Worm (Caenorhabditis elegans) whole organism, late embryonic: Measurements from ENCODE around the gene K10B3.1.

Experiments
- C08G9.2 ChIP-seq: sonication (generic microtip); optimal IDR thresholded peaks from 2 replicates; lab custom pipeline; 2016; ENCODE audit warnings: mild to moderate bottlenecking, missing genetic modification characterization, moderate library complexity, missing compliant biosample characterization
- C38D4.7 ChIP-seq: fragments of 200-800 bp; sonication (Bioruptor generic); optimal IDR thresholded peaks from 2 replicates; lab custom pipeline; 2018; ENCODE audit warnings: mild to moderate bottlenecking, missing genetic modification characterization, moderate library complexity, missing compliant biosample characterization
- F13H6.1 ChIP-seq: sonication (generic microtip); optimal IDR thresholded peaks from 2 replicates; lab custom pipeline; 2016; ENCODE audit warnings: missing genetic modification characterization, missing compliant biosample characterization
- K02D7.2 ChIP-seq: sonication (generic microtip); optimal IDR thresholded peaks from 2 replicates; lab custom pipeline; 2017; ENCODE audit warnings: mild to moderate bottlenecking, missing genetic modification characterization, missing compliant biosample characterization
- K09A11.1 ChIP-seq: sonication (generic microtip); optimal IDR thresholded peaks from 2 replicates; lab custom pipeline; 2017; ENCODE audit warnings: antibody characterized with exemption, mild to moderate bottlenecking, missing genetic modification characterization, missing compliant biosample characterization; ENCODE audit not compliant: insufficient read depth
- ama-1 ChIP-seq: fragments of 150-350 bp; optimal IDR thresholded peaks from 2 replicates; lab custom pipeline; 2014
- ceh-14 ChIP-seq: sonication (generic microtip); optimal IDR thresholded peaks from 2 replicates; lab custom pipeline; 2016; ENCODE audit warnings: missing genotype, missing genetic modification characterization, missing compliant biosample characterization
- ceh-18 ChIP-seq: sonication (generic microtip); optimal IDR thresholded peaks from 2 replicates; lab custom pipeline; 2016; ENCODE audit warnings: missing genetic modification characterization, missing compliant biosample characterization
- ceh-19 ChIP-seq: fragments of 200-800 bp; sonication (Bioruptor generic); optimal IDR thresholded peaks from 2 replicates; lab custom pipeline; 2018; ENCODE audit warnings: mild to moderate bottlenecking, missing genetic modification characterization, missing compliant biosample characterization
- ceh-2 ChIP-seq: sonication (generic microtip); optimal IDR thresholded peaks from 2 replicates; lab custom pipeline; 2016; ENCODE audit warnings: missing genotype, missing genetic modification characterization, missing compliant biosample characterization
- ceh-22 ChIP-seq: sonication (generic microtip); optimal IDR thresholded peaks from 2 replicates; lab custom pipeline; 2017; ENCODE audit warnings: missing biosample characterization, missing genetic modification characterization
- ceh-24 ChIP-seq: sonication (generic microtip); optimal IDR thresholded peaks from 2 replicates; lab custom pipeline; 2016; ENCODE audit warnings: mild to moderate bottlenecking, missing genetic modification characterization, missing compliant biosample characterization
- ceh-31 ChIP-seq: sonication (generic microtip); optimal IDR thresholded peaks from 2 replicates; lab custom pipeline; 2016; ENCODE audit warnings: missing genetic modification characterization, missing compliant biosample characterization
- ceh-34 ChIP-seq: sonication (generic microtip); optimal IDR thresholded peaks from 2 replicates; lab custom pipeline; 2016; ENCODE audit warnings: mild to moderate bottlenecking, missing genetic modification characterization, missing compliant biosample characterization
- ceh-48 ChIP-seq: sonication (generic microtip); optimal IDR thresholded peaks from 2 replicates; lab custom pipeline; 2016; ENCODE audit warnings: missing genetic modification characterization, inconsistent platforms, missing compliant biosample characterization
- ceh-6 ChIP-seq: fragments of 200-800 bp; sonication (Bioruptor generic); optimal IDR thresholded peaks from 2 replicates; lab custom pipeline; 2018; ENCODE audit warnings: mild to moderate bottlenecking, missing genetic modification characterization, missing compliant biosample characterization
- che-1 ChIP-seq: sonication (generic microtip); optimal IDR thresholded peaks from 2 replicates; lab custom pipeline; 2016; ENCODE audit warnings: mild to moderate bottlenecking, missing genetic modification characterization, missing compliant biosample characterization
- dve-1 ChIP-seq: sonication (generic microtip); optimal IDR thresholded peaks from 2 replicates; lab custom pipeline; 2017; ENCODE audit warnings: antibody characterized with exemption, mild to moderate bottlenecking, missing genetic modification characterization, missing compliant biosample characterization
- elt-2 ChIP-seq: sonication (generic microtip); optimal IDR thresholded peaks from 2 replicates; lab custom pipeline; 2016; ENCODE audit warnings: missing genetic modification reagents, missing genetic modification characterization, missing compliant biosample characterization
- elt-4 ChIP-seq: sonication (generic microtip); optimal IDR thresholded peaks from 2 replicates; lab custom pipeline; 2016; ENCODE audit warnings: missing genetic modification characterization, missing compliant biosample characterization
- ets-4 ChIP-seq: sonication (generic microtip); optimal IDR thresholded peaks from 2 replicates; lab custom pipeline; 2016; ENCODE audit warnings: missing genetic modification characterization, missing compliant biosample characterization
- eyg-1 ChIP-seq: sonication (generic microtip); optimal IDR thresholded peaks from 2 replicates; lab custom pipeline; 2016; ENCODE audit warnings: missing genotype, missing genetic modification characterization, missing compliant biosample characterization
- fkh-10 ChIP-seq: fragments of 150-350 bp; optimal IDR thresholded peaks from 2 replicates; lab custom pipeline; 2014; ENCODE audit warnings: missing biosample characterization, missing genetic modification reagents, missing genetic modification characterization
- fkh-6 ChIP-seq: sonication (generic microtip); optimal IDR thresholded peaks from 2 replicates; lab custom pipeline; 2016; ENCODE audit warnings: missing genetic modification characterization, missing compliant biosample characterization
- gmeb-2 ChIP-seq: sonication (generic microtip); optimal IDR thresholded peaks from 2 replicates; lab custom pipeline; 2016; ENCODE audit warnings: missing genetic modification characterization, inconsistent platforms, missing compliant biosample characterization
- hlh-13 ChIP-seq: fragments of 200-800 bp; sonication (Bioruptor generic); optimal IDR thresholded peaks from 2 replicates; lab custom pipeline; 2018; ENCODE audit warnings: mild to moderate bottlenecking, missing genetic modification characterization, missing compliant biosample characterization
- hlh-15 ChIP-seq: sonication (generic microtip); optimal IDR thresholded peaks from 2 replicates; lab custom pipeline; 2016; ENCODE audit warnings: missing genetic modification characterization, missing compliant biosample characterization
- hlh-30 ChIP-seq: sonication (generic microtip); optimal IDR thresholded peaks from 2 replicates; lab custom pipeline; 2017; ENCODE audit warnings: antibody characterized with exemption, missing genetic modification characterization, missing compliant biosample characterization; ENCODE audit not compliant: insufficient read depth
- hlh-8 ChIP-seq: sonication (generic microtip); optimal IDR thresholded peaks from 2 replicates; lab custom pipeline; 2016; ENCODE audit warnings: missing genotype, missing genetic modification characterization, missing compliant biosample characterization
- lim-6 ChIP-seq: sonication (generic microtip); optimal IDR thresholded peaks from 2 replicates; lab custom pipeline; 2016; ENCODE audit warnings: missing genetic modification characterization, missing compliant biosample characterization
- madf-2 ChIP-seq: sonication (generic microtip); optimal IDR thresholded peaks from 2 replicates; lab custom pipeline; 2017; ENCODE audit warnings: missing genetic modification characterization, missing compliant biosample characterization
- mec-3 ChIP-seq: sonication (generic microtip); optimal IDR thresholded peaks from 2 replicates; lab custom pipeline; 2016; ENCODE audit warnings: borderline replicate concordance, missing genetic modification characterization, missing compliant biosample characterization
- nhr-11 ChIP-seq: fragments of 150-350 bp; optimal IDR thresholded peaks from 2 replicates; lab custom pipeline; 2014; ENCODE audit warnings: missing biosample characterization, missing genetic modification characterization
- nhr-232 ChIP-seq: sonication (generic microtip); optimal IDR thresholded peaks from 2 replicates; lab custom pipeline; 2016; ENCODE audit warnings: missing genetic modification characterization, missing compliant biosample characterization
- npax-4 ChIP-seq: sonication (generic microtip); optimal IDR thresholded peaks from 2 replicates; lab custom pipeline; 2016; ENCODE audit warnings: missing genetic modification characterization, missing compliant biosample characterization
- pag-3 ChIP-seq: sonication (generic microtip); optimal IDR thresholded peaks from 2 replicates; lab custom pipeline; 2016; ENCODE audit warnings: missing compliant biosample characterization, missing genetic modification characterization, borderline replicate concordance
- pax-1 ChIP-seq: fragments of 150-350 bp; optimal IDR thresholded peaks from 2 replicates; lab custom pipeline; 2014; ENCODE audit warnings: missing biosample characterization, missing genetic modification characterization
- pha-2 ChIP-seq: sonication (generic microtip); optimal IDR thresholded peaks from 2 replicates; lab custom pipeline; 2017; ENCODE audit warnings: mild to moderate bottlenecking, missing genetic modification characterization, missing compliant biosample characterization
- pha-4 ChIP-seq: fragments of 150-350 bp; optimal IDR thresholded peaks from 2 replicates; lab custom pipeline; 2018; ENCODE audit warnings: missing biosample characterization, missing genetic modification reagents, missing genetic modification characterization
- pqm-1 ChIP-seq: sonication (generic microtip); optimal IDR thresholded peaks from 2 replicates; lab custom pipeline; 2016; ENCODE audit warnings: missing genetic modification characterization, missing compliant biosample characterization
- sdc-2 ChIP-seq: sonication (generic microtip); optimal IDR thresholded peaks from 2 replicates; lab custom pipeline; 2016; ENCODE audit warnings: missing genotype, missing genetic modification characterization, missing compliant biosample characterization
- sox-2 ChIP-seq: fragments of 200-800 bp; sonication (Bioruptor generic); IDR thresholded peaks from 2 replicates; pipeline ENCODE4 v1.3.6; 2022; ENCODE audit warnings: missing genetic modification reagents, missing genetic modification characterization, missing compliant biosample characterization
- sox-4 ChIP-seq: sonication (generic microtip); optimal IDR thresholded peaks from 2 replicates; lab custom pipeline; 2017; ENCODE audit warnings: mild to moderate bottlenecking, missing genetic modification characterization, inconsistent platforms, missing compliant biosample characterization
- unc-55 ChIP-seq: sonication (generic microtip); optimal IDR thresholded peaks from 2 replicates; lab custom pipeline; 2017; ENCODE audit warnings: missing biosample characterization, missing genetic modification reagents, missing genetic modification characterization
- zip-5 ChIP-seq: sonication (generic microtip); optimal IDR thresholded peaks from 2 replicates; lab custom pipeline; 2016; ENCODE audit warnings: missing genetic modification characterization, missing compliant biosample characterization
- ztf-16 ChIP-seq: sonication (generic microtip); optimal IDR thresholded peaks from 2 replicates; lab custom pipeline; 2017; ENCODE audit warnings: missing genetic modification characterization, missing compliant biosample characterization

K10B3.1 gene

ce11 chrX:3099832-3100231 is 35.5 kb upstream of the K10B3.1 start, which contains the start of gene sec-3 (continued):
- TF ChIP-seq ceh-18 (tag; lab: Kevin White, UChicago) (peak; percentile 67), che-1 (tag; lab: Kevin White, UChicago) (peak; percentile 36), sox-2 (peak; percentile 42; the same call in 1 of the 2 replicates), ceh-2 (tag; lab: Kevin White, UChicago) (peak; percentile 31), npax-4 (no peak), hlh-15 (tag; lab: Kevin White, UChicago) (no peak), C38D4.7 (GFP tag; lab: Kevin White, UChicago) (peak; percentile 48), mec-3 (no peak), dve-1 (tag; lab: Kevin White, UChicago) (peak; percentile 29), sdc-2 (tag; lab: Kevin White, UChicago) (peak; percentile 77), madf-2 (peak; percentile 53), elt-2 (tag; lab: Kevin White, UChicago) (peak; percentile 63), ceh-22 (tag; lab: Kevin White, UChicago) (no peak), ceh-34 (tag; lab: Kevin White, UChicago) (peak; percentile 76), K09A11.1 (no peak), F13H6.1 (tag; lab: Kevin White, UChicago) (no peak), ceh-24 (tag; lab: Kevin White, UChicago) (no peak), ztf-16 (tag; lab: Kevin White, UChicago) (peak; percentile 68), fkh-10 (no peak), eyg-1 (tag; lab: Kevin White, UChicago) (no peak), unc-55 (GFP tag; lab: Kevin White, UChicago) (peak; percentile 7), fkh-6 (tag; lab: Kevin White, UChicago) (peak; percentile 6), lim-6 (no peak), ceh-6 (no peak), ets-4 (tag; lab: Kevin White, UChicago) (peak; percentile 27), pag-3 (tag; lab: Kevin White, UChicago) (no peak)

- TF ChIP-seq lim-6, result no peak
- TF ChIP-seq sox-4 (tag; lab: Kevin White, UChicago), result no peak
- TF ChIP-seq pax-1 (tag; lab: Kevin White, UChicago), result no peak
- no peak for TF ChIP-seq pha-4
- no peak for TF ChIP-seq C38D4.7 (GFP tag; lab: Kevin White, UChicago)
- TF ChIP-seq ceh-31, result no peak
- TF ChIP-seq ceh-19 (GFP tag; lab: Kevin White, UChicago), result no peak
Measured at ce11 chrX:3101562-3101961, 33.7 kb upstream of the K10B3.1 start.

- TF ChIP-seq sdc-2 (tag; lab: Kevin White, UChicago) (no peak), elt-2 (tag; lab: Kevin White, UChicago) (peak; percentile 4)
Measured at ce11 chrX:3102165-3102564, 33.1 kb upstream of the K10B3.1 start, which contains the start of gene ztf-13. Gene ztf-13 (minus strand): TSS chrX:3102175.

- TF ChIP-seq nhr-232 (tag; lab: Kevin White, UChicago) (no peak), K02D7.2 (no peak), sdc-2 (tag; lab: Kevin White, UChicago) (no peak), pha-4 (no peak), hlh-30 (tag; lab: Kevin White, UChicago) (no peak), fkh-10 (no peak), ceh-48 (peak; percentile 60), lim-6 (no peak), C08G9.2 (tag; lab: Kevin White, UChicago) (no peak), sox-4 (tag; lab: Kevin White, UChicago) (no peak), ama-1 (no peak), sox-2 (no peak; the same call in 1 of the 2 replicates), zip-5 (tag; lab: Kevin White, UChicago) (no peak), npax-4 (no peak), madf-2 (no peak), hlh-8 (tag; lab: Kevin White, UChicago) (no peak), ceh-24 (tag; lab: Kevin White, UChicago) (no peak), C38D4.7 (GFP tag; lab: Kevin White, UChicago) (no peak), pqm-1 (tag; lab: Kevin White, UChicago) (no peak), unc-55 (GFP tag; lab: Kevin White, UChicago) (peak; percentile 20), ceh-18 (tag; lab: Kevin White, UChicago) (no peak), elt-4 (tag; lab: Kevin White, UChicago) (no peak), che-1 (tag; lab: Kevin White, UChicago) (no peak), gmeb-2 (tag; lab: Kevin White, UChicago) (no peak), hlh-13 (GFP tag; lab: Kevin White, UChicago) (no peak), ceh-14 (tag; lab: Kevin White, UChicago) (no peak), pha-2 (no peak), ceh-22 (tag; lab: Kevin White, UChicago) (no peak), nhr-11 (no peak)
Measured at ce11 chrX:3102817-3103216, 32.5 kb upstream of the K10B3.1 start.
